Worm (Caenorhabditis elegans): ENCODE measurements around the gene F21D12.2.

DNA sequence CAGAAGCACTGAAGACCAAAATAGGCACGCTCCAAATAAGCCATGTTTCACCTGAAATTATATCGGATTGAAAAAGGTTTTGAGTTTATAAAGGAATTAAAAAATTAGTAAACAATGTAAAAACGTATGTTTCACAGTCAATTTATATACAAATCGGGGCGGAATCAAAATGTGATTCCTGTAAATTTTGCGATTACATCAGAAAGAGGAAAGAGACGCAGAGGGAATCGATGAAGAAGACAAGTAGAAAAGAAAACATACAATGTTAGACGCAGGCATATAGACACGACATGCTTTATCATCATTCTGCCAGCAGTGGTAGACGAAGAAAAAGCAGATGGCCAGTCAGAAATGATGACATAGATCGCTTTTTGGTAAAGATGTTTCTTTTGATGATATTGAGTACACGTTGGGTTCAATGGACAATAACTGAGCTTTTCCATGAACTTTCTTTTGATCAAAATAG is 46.5 kb downstream of the F21D12.2 start, which contains the start of gene msra-1:
- TF ChIP-seq drap-1 (GFP tag; optimal IDR thresholded peaks at IDR 0.05) (no peak), nhr-12 (tag; optimal IDR thresholded peaks at IDR 0.05) (no peak), mep-1 (tag; optimal IDR thresholded peaks at IDR 0.05) (no peak), zip-8 (tag; optimal IDR thresholded peaks at IDR 0.05) (no peak), ztf-11 (tag; optimal IDR thresholded peaks at IDR 0.05) (no peak)
